Fruit fly (Drosophila melanogaster): ENCODE data around the gene CG1789.

Gene CG1789

DNA sequence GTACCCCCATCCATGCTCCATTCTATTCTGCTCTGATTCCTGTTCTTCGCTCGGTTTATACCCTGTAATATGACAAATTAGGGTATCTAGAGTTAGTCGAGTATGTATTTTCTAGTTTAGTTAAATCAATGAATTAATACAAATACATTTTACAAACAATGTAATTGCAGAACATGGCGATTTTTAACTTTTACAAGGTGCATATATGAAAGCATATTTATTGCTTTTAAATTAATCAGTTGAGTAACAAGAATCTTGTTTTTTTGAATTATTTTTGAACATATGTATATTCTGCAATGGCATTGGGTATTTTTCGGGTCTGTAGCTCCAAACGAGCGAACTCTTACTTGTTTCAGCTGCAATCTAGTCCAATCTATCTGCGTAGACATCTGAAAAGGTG lies 27.3 kb downstream of the CG1789 start (continued):
- TF ChIP-seq bcd (GFP tag; optimal IDR thresholded peaks at IDR 0.05) (no peak), Sry-β (GFP tag; optimal IDR thresholded peaks at IDR 0.05) (no peak), Blimp-1 (GFP tag; optimal IDR thresholded peaks at IDR 0.05) (peak; percentile 15), Rx (GFP tag; IDR thresholded peaks at IDR 0.05) (no peak), stwl (tag; optimal IDR thresholded peaks at IDR 0.05) (no peak), CG4404 (GFP tag; IDR thresholded peaks at IDR 0.05) (no peak), CG2129 (GFP tag; IDR thresholded peaks at IDR 0.05; ENCODE audit: partially characterized antibody) (no peak), CG17328 (GFP tag; IDR thresholded peaks at IDR 0.05) (no peak), z (GFP tag; IDR thresholded peaks at IDR 0.05) (no peak), D (optimal IDR thresholded peaks at IDR 0.05) (no peak), D (GFP tag; optimal IDR thresholded peaks at IDR 0.05) (no peak), lab (GFP tag; optimal IDR thresholded peaks at IDR 0.05) (no peak), E2f1 (GFP tag; IDR thresholded peaks at IDR 0.05) (no peak), NK7.1 (GFP tag; optimal IDR thresholded peaks at IDR 0.05) (no peak), Hr51 (GFP tag; optimal IDR thresholded peaks at IDR 0.05) (peak in 1 of 2 experiments; percentile 12), luna (GFP tag; optimal IDR thresholded peaks at IDR 0.05) (no peak), CG9727 (GFP tag; optimal IDR thresholded peaks at IDR 0.05) (no peak), CG9932 (GFP tag; IDR thresholded peaks at IDR 0.05) (no peak), slp2 (GFP tag; optimal IDR thresholded peaks at IDR 0.05) (no peak), toy (GFP tag; IDR thresholded peaks at IDR 0.05) (no peak), Dip2 (GFP tag; IDR thresholded peaks at IDR 0.05) (no peak), Scr (GFP tag; IDR thresholded peaks at IDR 0.05; ENCODE audit: partially characterized antibody) (no peak), CG10654 (GFP tag; optimal IDR thresholded peaks at IDR 0.05) (no peak), zfh2 (GFP tag; optimal IDR thresholded peaks at IDR 0.05) (no peak), tap (tag; optimal IDR thresholded peaks at IDR 0.05) (no peak), CG5953 (GFP tag; IDR thresholded peaks at IDR 0.05) (no peak), CoRest (tag; optimal IDR thresholded peaks at IDR 0.05) (peak; percentile 20), Hmr (GFP tag; optimal IDR thresholded peaks at IDR 0.05) (no peak), Sox100B (GFP tag; optimal IDR thresholded peaks at IDR 0.05) (peak; percentile 22), ewg (GFP tag; optimal IDR thresholded peaks at IDR 0.05) (no peak), MTF-1 (GFP tag; optimal IDR thresholded peaks at IDR 0.05; ENCODE audit: borderline replicate concordance) (no peak), Optix (GFP tag; IDR thresholded peaks at IDR 0.05) (no peak), psq (GFP tag; optimal IDR thresholded peaks at IDR 0.05) (no peak), CG15696 (tag; optimal IDR thresholded peaks at IDR 0.05) (no peak), knrl (GFP tag; IDR thresholded peaks at IDR 0.05; ENCODE audit: partially characterized antibody) (no peak), Oli (tag; optimal IDR thresholded peaks at IDR 0.05) (peak; percentile 6), CG10147 (GFP tag; optimal IDR thresholded peaks at IDR 0.05) (no peak), zen2 (GFP tag; IDR thresholded peaks at IDR 0.05; ENCODE audit: partially characterized antibody) (no peak), CG2875 (GFP tag; optimal IDR thresholded peaks at IDR 0.05) (no peak), Opbp (GFP tag; IDR thresholded peaks at IDR 0.05; ENCODE audit: partially characterized antibody) (no peak), ci (GFP tag; IDR thresholded peaks at IDR 0.05) (no peak), Kr (GFP tag; optimal IDR thresholded peaks at IDR 0.05) (no peak), ranshi (GFP tag; IDR thresholded peaks at IDR 0.05) (no peak), pan (optimal IDR thresholded peaks at IDR 0.05) (no peak), pan (GFP tag; optimal IDR thresholded peaks at IDR 0.05 in 1 of 2, IDR thresholded peaks at IDR 0.05 in 1 of 2) (no peak), CG13424 (tag; optimal IDR thresholded peaks at IDR 0.05) (peak; percentile 16), CG14965 (GFP tag; optimal IDR thresholded peaks at IDR 0.05; ENCODE audit: borderline replicate concordance) (no peak), CG11504 (tag; optimal IDR thresholded peaks at IDR 0.05) (peak; percentile 21), dmrt99B (tag; optimal IDR thresholded peaks at IDR 0.05) (peak; percentile 36), CG1647 (GFP tag; optimal IDR thresholded peaks at IDR 0.05) (no peak), CG34422 (GFP tag; IDR thresholded peaks at IDR 0.05) (no peak)

Measured in whole organism, embryonic.